Worm (Caenorhabditis elegans) whole organism, young adult: ENCODE results near the gene F38B6.3.

Experiments
- B0035.1 ChIP-seq: sonication (generic microtip); optimal IDR thresholded peaks from 2 replicates; lab custom pipeline; 2016; ENCODE audit warnings: missing genetic modification characterization, mild to moderate bottlenecking, missing compliant biosample characterization, missing genotype, missing genetic modification reagents
- B0336.3 ChIP-seq: fragments of 200-800 bp; sonication (Bioruptor generic); IDR thresholded peaks from 2 replicates; pipeline ENCODE4 v1.3.6; 2022; ENCODE audit warnings: missing genetic modification characterization, missing compliant biosample characterization
- C17E4.6 ChIP-seq: fragments of 200-800 bp; sonication (Bioruptor generic); IDR thresholded peaks from 2 replicates; pipeline ENCODE4 v1.3.6; 2022; ENCODE audit warnings: missing genetic modification reagents, missing genetic modification characterization, missing compliant biosample characterization
- F22D6.2 ChIP-seq: sonication (generic microtip); optimal IDR thresholded peaks from 2 replicates; lab custom pipeline; 2016; ENCODE audit warnings: mild to moderate bottlenecking, missing genetic modification characterization, missing compliant biosample characterization
- F37B4.10 ChIP-seq: fragments of 200-800 bp; sonication (Bioruptor generic); IDR thresholded peaks from 2 replicates; pipeline ENCODE4 v1.3.6; 2022; ENCODE audit warnings: missing genetic modification characterization, missing compliant biosample characterization
- F39B2.1 ChIP-seq: fragments of 200-800 bp; sonication (Bioruptor generic); IDR thresholded peaks from 2 replicates; pipeline ENCODE4 v1.3.6; 2022; ENCODE audit warnings: missing genetic modification reagents, missing genetic modification characterization, missing compliant biosample characterization
- K11D2.4 ChIP-seq: fragments of 200-800 bp; sonication (Bioruptor generic); IDR thresholded peaks from 2 replicates; pipeline ENCODE4 v1.3.6; 2022; ENCODE audit warnings: missing genetic modification reagents, missing genetic modification characterization, missing compliant biosample characterization
- T26A5.8 ChIP-seq: sonication (generic microtip); optimal IDR thresholded peaks from 2 replicates; lab custom pipeline; 2016; ENCODE audit warnings: missing genetic modification characterization, missing compliant biosample characterization
- Y95B8A.8 ChIP-seq: fragments of 200-800 bp; sonication (Bioruptor generic); IDR thresholded peaks from 2 replicates; pipeline ENCODE4 v1.3.6; 2022; ENCODE audit warnings: missing genetic modification reagents, missing genetic modification characterization, missing compliant biosample characterization
- akir-1 ChIP-seq: fragments of 200-800 bp; sonication (Bioruptor generic); optimal IDR thresholded peaks from 2 replicates; lab custom pipeline; 2018; ENCODE audit warnings: mild to moderate bottlenecking, missing genetic modification characterization, moderate library complexity, missing compliant biosample characterization
- ama-1 ChIP-seq, 3 experiments: fragments of 150-350 bp in 1 of 3; sonication (generic microtip) in 2 of 3; optimal IDR thresholded peaks; 2 replicates each; lab custom pipeline; 2014 to 2018; ENCODE audit warnings: missing biosample characterization in 2 of 3, missing genetic modification characterization in 2 of 3, missing genetic modification reagents in 2 of 3
- aptf-2 ChIP-seq: fragments of 200-800 bp; sonication (Bioruptor generic); conservative IDR thresholded peaks from 2 replicates; pipeline ENCODE4 v1.3.6; 2022; ENCODE audit warnings: missing genetic modification reagents, missing genetic modification characterization, missing compliant biosample characterization
- aptf-3 ChIP-seq: fragments of 200-800 bp; sonication (Bioruptor generic); IDR thresholded peaks from 2 replicates; pipeline ENCODE4 v1.3.6; 2022; ENCODE audit warnings: missing genetic modification characterization, missing compliant biosample characterization
- atf-7 ChIP-seq: sonication (generic microtip); optimal IDR thresholded peaks from 2 replicates; lab custom pipeline; 2017; ENCODE audit warnings: mild to moderate bottlenecking, missing genetic modification characterization, missing compliant biosample characterization
- attf-3 ChIP-seq: fragments of 200-800 bp; sonication (Bioruptor generic); conservative IDR thresholded peaks from 2 replicates; pipeline ENCODE4 v1.3.6; 2022; ENCODE audit warnings: missing genetic modification reagents, missing genetic modification characterization, missing compliant biosample characterization
- attf-5 ChIP-seq: fragments of 200-800 bp; sonication (Bioruptor generic); optimal IDR thresholded peaks from 2 replicates; lab custom pipeline; 2018; ENCODE audit warnings: mild to moderate bottlenecking, missing genetic modification characterization, missing compliant biosample characterization
- attf-6 ChIP-seq: fragments of 200-800 bp; sonication (Bioruptor generic); IDR thresholded peaks from 2 replicates; pipeline ENCODE4 v1.3.6; 2022; ENCODE audit warnings: missing genetic modification reagents, missing genetic modification characterization, missing compliant biosample characterization
- bed-1 ChIP-seq: fragments of 200-800 bp; sonication (Bioruptor generic); IDR thresholded peaks from 2 replicates; pipeline ENCODE4 v1.3.6; 2022; ENCODE audit warnings: missing genetic modification reagents, missing genetic modification characterization, missing compliant biosample characterization
- cebp-2 ChIP-seq: fragments of 200-800 bp; sonication (Bioruptor generic); IDR thresholded peaks from 2 replicates; pipeline ENCODE4 v1.3.6; 2022; ENCODE audit warnings: missing genetic modification characterization, missing compliant biosample characterization
- ceh-27 ChIP-seq: fragments of 200-800 bp; sonication (Bioruptor generic); optimal IDR thresholded peaks from 2 replicates; lab custom pipeline; 2018; ENCODE audit warnings: mild to moderate bottlenecking, missing genetic modification characterization, moderate library complexity, missing compliant biosample characterization
- ceh-40 ChIP-seq: fragments of 200-800 bp; sonication (Bioruptor generic); IDR thresholded peaks from 2 replicates; pipeline ENCODE4 v1.3.6; 2022; ENCODE audit warnings: missing genetic modification characterization, missing compliant biosample characterization
- chd-7 ChIP-seq: sonication (generic microtip); optimal IDR thresholded peaks from 2 replicates; lab custom pipeline; 2016; ENCODE audit warnings: mild to moderate bottlenecking, missing genetic modification characterization, moderate library complexity, missing compliant biosample characterization
- die-1 ChIP-seq: sonication (generic microtip); optimal IDR thresholded peaks from 2 replicates; lab custom pipeline; 2016; ENCODE audit warnings: missing genotype, mild to moderate bottlenecking, missing genetic modification characterization, missing compliant biosample characterization
- dpl-1 ChIP-seq: fragments of 150-350 bp; optimal IDR thresholded peaks from 2 replicates; lab custom pipeline; 2014; ENCODE audit warnings: missing biosample characterization, missing genetic modification reagents, missing genetic modification characterization
- egl-44 ChIP-seq: fragments of 200-800 bp; sonication (Bioruptor generic); IDR thresholded peaks from 2 replicates; pipeline ENCODE4 v1.3.6; 2022; ENCODE audit warnings: missing genetic modification reagents, missing genetic modification characterization, missing compliant biosample characterization
- egrh-3 ChIP-seq: fragments of 200-800 bp; sonication (Bioruptor generic); IDR thresholded peaks from 2 replicates; pipeline ENCODE4 v1.3.6; 2022; ENCODE audit warnings: missing genetic modification reagents, missing genetic modification characterization, missing compliant biosample characterization
- gei-17 ChIP-seq: fragments of 200-800 bp; sonication (Bioruptor generic); optimal IDR thresholded peaks from 2 replicates; lab custom pipeline; 2018; ENCODE audit warnings: mild to moderate bottlenecking, missing genetic modification characterization, missing compliant biosample characterization
- hlh-26 ChIP-seq: fragments of 200-800 bp; sonication (Bioruptor generic); conservative IDR thresholded peaks from 2 replicates; pipeline ENCODE4 v1.3.6; 2022; ENCODE audit warnings: missing genetic modification reagents, missing genetic modification characterization, missing compliant biosample characterization
- hsf-1 ChIP-seq: fragments of 200-800 bp; sonication (Bioruptor generic); IDR thresholded peaks from 2 replicates; pipeline ENCODE4 v1.3.6; 2022; ENCODE audit warnings: missing genetic modification reagents, missing genetic modification characterization, missing compliant biosample characterization
- let-526 ChIP-seq: fragments of 200-800 bp; sonication (Bioruptor generic); IDR thresholded peaks from 2 replicates; pipeline ENCODE4 v1.3.6; 2022; ENCODE audit warnings: missing genetic modification reagents, missing genetic modification characterization, missing compliant biosample characterization
- lin-40 ChIP-seq: sonication (generic microtip); optimal IDR thresholded peaks from 2 replicates; lab custom pipeline; 2016; ENCODE audit warnings: missing genetic modification characterization, mild to moderate bottlenecking, missing compliant biosample characterization, missing genotype, missing genetic modification reagents
- madf-10 ChIP-seq: sonication (generic microtip); optimal IDR thresholded peaks from 2 replicates; lab custom pipeline; 2016; ENCODE audit warnings: mild to moderate bottlenecking, missing genetic modification characterization, missing compliant biosample characterization
- madf-3 ChIP-seq: fragments of 200-800 bp; sonication (Bioruptor generic); IDR thresholded peaks from 2 replicates; pipeline ENCODE4 v1.3.6; 2022; ENCODE audit warnings: missing genetic modification reagents, missing genetic modification characterization, missing compliant biosample characterization
- madf-6 ChIP-seq: fragments of 200-800 bp; sonication (Bioruptor generic); IDR thresholded peaks from 2 replicates; pipeline ENCODE4 v1.3.6; 2022; ENCODE audit warnings: missing genetic modification reagents, missing genetic modification characterization, missing compliant biosample characterization
- madf-8 ChIP-seq: fragments of 200-800 bp; sonication (Bioruptor generic); conservative IDR thresholded peaks from 2 replicates; pipeline ENCODE4 v1.3.6; 2022; ENCODE audit warnings: missing genetic modification reagents, missing genetic modification characterization, missing compliant biosample characterization
- mxl-1 ChIP-seq: sonication (generic microtip); optimal IDR thresholded peaks from 2 replicates; lab custom pipeline; 2016; ENCODE audit warnings: missing genetic modification characterization, missing compliant biosample characterization
- nfya-1 ChIP-seq: sonication (generic microtip); optimal IDR thresholded peaks from 2 replicates; lab custom pipeline; 2017; ENCODE audit warnings: antibody characterized with exemption, missing compliant biosample characterization, missing genetic modification characterization, borderline replicate concordance; ENCODE audit not compliant: insufficient read depth
- nfya-2 ChIP-seq: fragments of 200-800 bp; sonication (Bioruptor generic); IDR thresholded peaks from 2 replicates; pipeline ENCODE4 v1.3.6; 2022; ENCODE audit warnings: missing genetic modification reagents, missing genetic modification characterization, missing compliant biosample characterization
- nhr-27 ChIP-seq: fragments of 200-800 bp; sonication (Bioruptor generic); optimal IDR thresholded peaks from 2 replicates; lab custom pipeline; 2018; ENCODE audit warnings: mild to moderate bottlenecking, missing genetic modification characterization, moderate library complexity, missing compliant biosample characterization
- rcor-1 ChIP-seq: fragments of 200-800 bp; sonication (Bioruptor generic); IDR thresholded peaks from 2 replicates; pipeline ENCODE4 v1.3.6; 2022; ENCODE audit warnings: missing genetic modification reagents, missing genetic modification characterization, missing compliant biosample characterization
- repo-1 ChIP-seq: sonication (generic microtip); optimal IDR thresholded peaks from 2 replicates; lab custom pipeline; 2017; ENCODE audit warnings: mild to moderate bottlenecking, missing genetic modification characterization, missing compliant biosample characterization
- rpc-1 ChIP-seq, 2 experiments: fragments of 150-350 bp in 1 of 2; sonication (generic microtip) in 1 of 2; optimal IDR thresholded peaks; 2 replicates each; lab custom pipeline; 2014 to 2018; ENCODE audit warnings: missing biosample characterization in 1 of 2, missing genetic modification characterization in 1 of 2, missing genetic modification reagents in 1 of 2, missing genotype in 1 of 2
- sdz-38 ChIP-seq: sonication (generic microtip); optimal IDR thresholded peaks from 2 replicates; lab custom pipeline; 2016; ENCODE audit warnings: missing genotype, missing genetic modification characterization, missing compliant biosample characterization
- sptf-2 ChIP-seq: fragments of 200-800 bp; sonication (Bioruptor generic); optimal IDR thresholded peaks from 2 replicates; lab custom pipeline; 2018; ENCODE audit warnings: mild to moderate bottlenecking, missing genetic modification characterization, missing compliant biosample characterization
- unc-62 ChIP-seq: fragments of 150-350 bp; optimal IDR thresholded peaks from 2 replicates; lab custom pipeline; 2014; ENCODE audit warnings: missing biosample characterization, missing genetic modification reagents, missing genetic modification characterization
- zfh-2 ChIP-seq: fragments of 200-800 bp; sonication (Bioruptor generic); conservative IDR thresholded peaks from 2 replicates; pipeline ENCODE4 v1.3.6; 2022; ENCODE audit warnings: missing genetic modification reagents, missing genetic modification characterization, missing compliant biosample characterization
- ztf-25 ChIP-seq: fragments of 200-800 bp; sonication (Bioruptor generic); IDR thresholded peaks from 2 replicates; pipeline ENCODE4 v1.3.6; 2022; ENCODE audit warnings: missing genetic modification reagents, missing genetic modification characterization, missing compliant biosample characterization
- ztf-3 ChIP-seq: fragments of 200-800 bp; sonication (Bioruptor generic); optimal IDR thresholded peaks from 2 replicates; lab custom pipeline; 2018; ENCODE audit warnings: mild to moderate bottlenecking, missing genetic modification characterization, missing compliant biosample characterization

Gene F38B6.3

ce11 chrX:6743853-6744346 lies 50.5 kb downstream of the F38B6.3 start (continued):
- TF ChIP-seq let-526 (GFP tag; lab: Robert Waterston, UW): peak; percentile 61; the same call in 1 of the 2 replicates
- TF ChIP-seq aptf-2 (GFP tag; lab: Robert Waterston, UW): no peak
- TF ChIP-seq nfya-2 (GFP tag; lab: Robert Waterston, UW): no peak
- TF ChIP-seq B0035.1 (tag; lab: Kevin White, UChicago): peak; percentile 77
- no peak for TF ChIP-seq dpl-1
- no peak for TF ChIP-seq nfya-1 (tag; lab: Kevin White, UChicago)
- TF ChIP-seq Y95B8A.8 (GFP tag; lab: Robert Waterston, UW): peak; percentile 49; the same call in 1 of the 2 replicates
- TF ChIP-seq egrh-3 (GFP tag; lab: Robert Waterston, UW): peak; percentile 8; the same call in 1 of the 2 replicates
- peak; percentile 88 for TF ChIP-seq gei-17 (GFP tag; lab: Kevin White, UChicago)
- peak; percentile 74 for TF ChIP-seq madf-10 (tag; lab: Kevin White, UChicago)
- peak; percentile 42 for TF ChIP-seq unc-62 (GFP tag; lab: Kevin White, UChicago)
- TF ChIP-seq egl-44 (GFP tag; lab: Robert Waterston, UW): peak; percentile 89
- TF ChIP-seq ceh-27 (GFP tag; lab: Kevin White, UChicago): peak; percentile 79
- no peak for TF ChIP-seq F39B2.1 (GFP tag; lab: Robert Waterston, UW)
- TF ChIP-seq C17E4.6 (GFP tag; lab: Robert Waterston, UW): peak; percentile 79
- TF ChIP-seq hlh-26: no peak
- peak; percentile 95 for TF ChIP-seq F22D6.2 (tag; lab: Kevin White, UChicago)
- peak; percentile 95 for TF ChIP-seq atf-7 (tag; lab: Kevin White, UChicago)
- no peak for TF ChIP-seq rpc-1 (optimal IDR thresholded peaks at IDR 0.05; lab: Kevin White, UChicago)
- TF ChIP-seq rpc-1 (tag; optimal IDR thresholded peaks at IDR 0.05; lab: Kevin White, UChicago): no peak
- TF ChIP-seq die-1 (tag; lab: Kevin White, UChicago): peak; percentile 71
- peak; percentile 32; the same call in 1 of the 2 replicates for TF ChIP-seq madf-6 (GFP tag; lab: Robert Waterston, UW)
- TF ChIP-seq madf-3 (GFP tag; lab: Robert Waterston, UW): 0 out of 2 replicates have a peak, but pooled peaks have one; percentile 45
- peak; percentile 70 for TF ChIP-seq attf-5 (GFP tag; lab: Kevin White, UChicago)
- peak; percentile 48 for TF ChIP-seq ztf-3
- no peak for TF ChIP-seq F37B4.10 (GFP tag; lab: Robert Waterston, UW)
- TF ChIP-seq K11D2.4 (GFP tag; lab: Robert Waterston, UW): peak; percentile 89
- no peak for TF ChIP-seq attf-3 (GFP tag; lab: Robert Waterston, UW)
- TF ChIP-seq cebp-2: 0 out of 2 replicates have a peak, but pooled peaks have one; percentile 75
- 0 out of 2 replicates have a peak, but pooled peaks have one; percentile 3 for TF ChIP-seq ceh-40
- 0 out of 2 replicates have a peak, but pooled peaks have one; percentile 30 for TF ChIP-seq attf-6 (GFP tag; lab: Robert Waterston, UW)
- peak; percentile 54 for TF ChIP-seq rcor-1
- TF ChIP-seq ztf-25 (GFP tag; lab: Robert Waterston, UW): 0 out of 2 replicates have a peak, but pooled peaks have one; percentile 63
- TF ChIP-seq bed-1 (GFP tag; lab: Robert Waterston, UW): no peak
- TF ChIP-seq chd-7 (tag; lab: Kevin White, UChicago): peak; percentile 95
- TF ChIP-seq mxl-1 (tag; lab: Kevin White, UChicago): no peak
- TF ChIP-seq akir-1 (GFP tag; lab: Kevin White, UChicago): peak; percentile 41
- no peak for TF ChIP-seq sptf-2 (GFP tag; lab: Kevin White, UChicago)
- TF ChIP-seq hsf-1 (GFP tag; lab: Robert Waterston, UW): peak; percentile 49; the same call in 1 of the 2 replicates
- no peak for TF ChIP-seq aptf-3
- TF ChIP-seq T26A5.8 (tag; lab: Kevin White, UChicago): no peak
- TF ChIP-seq ama-1 (optimal IDR thresholded peaks at IDR 0.05; lab: Kevin White, UChicago): peak; percentile 94
- TF ChIP-seq ama-1 (GFP tag; optimal IDR thresholded peaks at IDR 0.05; lab: Kevin White, UChicago): peak in 1 of 2 experiments; percentile 55
- TF ChIP-seq B0336.3 (GFP tag; lab: Robert Waterston, UW): peak; percentile 92
- peak; percentile 92 for TF ChIP-seq repo-1 (tag; lab: Kevin White, UChicago)
- peak; percentile 92 for TF ChIP-seq lin-40
- no peak for TF ChIP-seq sdz-38 (tag; lab: Kevin White, UChicago)
- TF ChIP-seq madf-8: no peak
- TF ChIP-seq nhr-27: peak; percentile 61
- peak; percentile 45 for TF ChIP-seq zfh-2 (GFP tag; lab: Robert Waterston, UW)
